Fruit fly (Drosophila melanogaster) S2 (cell line): ENCODE data around the gene CG17734.

Source experiments
- CG8478 ChIP-seq: fragments of >200 bp; optimal IDR thresholded peaks from 2 replicates; lab custom pipeline; 2018
- CTCF ChIP-seq, 2 experiments: fragments of >200 bp; optimal IDR thresholded peaks; 2 replicates each; lab custom pipeline; 2018

DNA sequence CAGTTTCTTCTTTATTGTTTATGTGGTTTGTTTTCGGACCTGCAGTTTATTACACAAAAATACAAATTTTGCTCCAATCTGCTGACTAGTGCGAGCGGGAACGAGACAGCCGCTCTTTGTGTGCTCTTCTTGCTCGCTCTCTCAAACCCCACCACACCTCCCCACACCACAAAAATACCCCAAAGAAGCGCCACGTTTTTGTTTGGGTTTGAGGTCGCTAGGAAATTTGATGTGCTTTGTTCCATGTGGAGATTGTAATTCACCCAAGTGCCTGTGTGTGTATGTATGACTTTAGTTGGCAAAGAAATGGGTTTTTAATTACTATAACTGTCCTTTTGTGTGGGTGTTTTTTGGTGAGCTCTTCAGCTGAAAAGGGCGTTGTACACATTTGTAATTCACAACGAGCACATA, 45.7 kb downstream of the CG17734 start:
- TF ChIP-seq CTCF (optimal IDR thresholded peaks at IDR 0.05; lab: Kevin White, UChicago) (no peak), CG8478 (no peak)
